Worm (Caenorhabditis elegans): Measurements from ENCODE around the gene pgam-5.

- TF ChIP-seq ama-1 (optimal IDR thresholded peaks at IDR 0.05) (no peak), F13C5.2 (tag; optimal IDR thresholded peaks at IDR 0.05) (no peak), scrt-1 (GFP tag; IDR thresholded peaks at IDR 0.05) (no peak), tbx-37 (GFP tag; conservative IDR thresholded peaks at IDR 0.05) (no peak), sea-1 (GFP tag; conservative IDR thresholded peaks at IDR 0.05) (no peak), ets-7 (tag; optimal IDR thresholded peaks at IDR 0.05) (no peak)
These were observed 43.8 kb downstream of the pgam-5 start for ce11 chrII:7554716-7555247.
